Worm (Caenorhabditis elegans) whole organism, young adult: ENCODE measurements around the gene coa-7.

ENCODE experiments used
- F10E7.11 ChIP-seq: sonication (generic microtip); optimal IDR thresholded peaks from 2 replicates; lab custom pipeline; 2017; ENCODE audit warnings: mild to moderate bottlenecking, missing genetic modification characterization, moderate library complexity, missing compliant biosample characterization
- F23B12.7 ChIP-seq: sonication (generic microtip); optimal IDR thresholded peaks from 2 replicates; lab custom pipeline; 2017; ENCODE audit warnings: missing genetic modification characterization, mild to moderate bottlenecking, missing compliant biosample characterization, antibody characterized with exemption, moderate library complexity; ENCODE audit not compliant: insufficient read depth
- F33H1.4 ChIP-seq: fragments of 200-800 bp; sonication (Bioruptor generic); IDR thresholded peaks from 2 replicates; pipeline ENCODE4 v1.3.6; 2022; ENCODE audit warnings: missing genetic modification reagents, missing genetic modification characterization, missing compliant biosample characterization
- F37B4.10 ChIP-seq: fragments of 200-800 bp; sonication (Bioruptor generic); IDR thresholded peaks from 2 replicates; pipeline ENCODE4 v1.3.6; 2022; ENCODE audit warnings: missing genetic modification characterization, missing compliant biosample characterization
- F39B2.1 ChIP-seq: fragments of 200-800 bp; sonication (Bioruptor generic); IDR thresholded peaks from 2 replicates; pipeline ENCODE4 v1.3.6; 2022; ENCODE audit warnings: missing genetic modification reagents, missing genetic modification characterization, missing compliant biosample characterization
- K11D2.4 ChIP-seq: fragments of 200-800 bp; sonication (Bioruptor generic); IDR thresholded peaks from 2 replicates; pipeline ENCODE4 v1.3.6; 2022; ENCODE audit warnings: missing genetic modification reagents, missing genetic modification characterization, missing compliant biosample characterization
- T26A5.8 ChIP-seq: sonication (generic microtip); optimal IDR thresholded peaks from 2 replicates; lab custom pipeline; 2016; ENCODE audit warnings: missing genetic modification characterization, missing compliant biosample characterization
- Y53F4B.3 ChIP-seq: fragments of 200-800 bp; sonication (Bioruptor generic); IDR thresholded peaks from 2 replicates; pipeline ENCODE4 v1.3.6; 2022; ENCODE audit warnings: missing genetic modification reagents, missing genetic modification characterization, missing compliant biosample characterization
- Y53G8AR.9 ChIP-seq: fragments of 200-800 bp; sonication (Bioruptor generic); conservative IDR thresholded peaks from 2 replicates; pipeline ENCODE4 v1.3.6; 2022; ENCODE audit warnings: missing genetic modification reagents, missing genetic modification characterization, missing compliant biosample characterization
- Y56A3A.18 ChIP-seq: fragments of 200-800 bp; sonication (Bioruptor generic); IDR thresholded peaks from 2 replicates; pipeline ENCODE4 v1.3.6; 2022; ENCODE audit warnings: missing genetic modification reagents, missing genetic modification characterization, missing compliant biosample characterization
- Y67H2A.10 ChIP-seq: fragments of 200-800 bp; sonication (Bioruptor generic); conservative IDR thresholded peaks from 2 replicates; pipeline ENCODE4 v1.3.6; 2022; ENCODE audit warnings: missing genetic modification reagents, missing genetic modification characterization, missing compliant biosample characterization
- aptf-2 ChIP-seq: fragments of 200-800 bp; sonication (Bioruptor generic); conservative IDR thresholded peaks from 2 replicates; pipeline ENCODE4 v1.3.6; 2022; ENCODE audit warnings: missing genetic modification reagents, missing genetic modification characterization, missing compliant biosample characterization
- atf-7 ChIP-seq: sonication (generic microtip); optimal IDR thresholded peaks from 2 replicates; lab custom pipeline; 2017; ENCODE audit warnings: mild to moderate bottlenecking, missing genetic modification characterization, missing compliant biosample characterization
- athp-1 ChIP-seq: sonication (generic microtip); optimal IDR thresholded peaks from 2 replicates; lab custom pipeline; 2017; ENCODE audit warnings: mild to moderate bottlenecking, missing genetic modification characterization, missing compliant biosample characterization
- attf-5 ChIP-seq: fragments of 200-800 bp; sonication (Bioruptor generic); optimal IDR thresholded peaks from 2 replicates; lab custom pipeline; 2018; ENCODE audit warnings: mild to moderate bottlenecking, missing genetic modification characterization, missing compliant biosample characterization
- cebp-2 ChIP-seq: fragments of 200-800 bp; sonication (Bioruptor generic); IDR thresholded peaks from 2 replicates; pipeline ENCODE4 v1.3.6; 2022; ENCODE audit warnings: missing genetic modification characterization, missing compliant biosample characterization
- ceh-27 ChIP-seq: fragments of 200-800 bp; sonication (Bioruptor generic); optimal IDR thresholded peaks from 2 replicates; lab custom pipeline; 2018; ENCODE audit warnings: mild to moderate bottlenecking, missing genetic modification characterization, moderate library complexity, missing compliant biosample characterization
- ceh-58 ChIP-seq: fragments of 200-800 bp; sonication (Bioruptor generic); IDR thresholded peaks from 2 replicates; pipeline ENCODE4 v1.3.6; 2022; ENCODE audit warnings: missing genetic modification characterization, missing compliant biosample characterization
- dox-1 ChIP-seq: fragments of 200-800 bp; sonication (Bioruptor generic); IDR thresholded peaks from 2 replicates; pipeline ENCODE4 v1.3.6; 2022; ENCODE audit warnings: missing genetic modification reagents, missing genetic modification characterization, missing compliant biosample characterization
- dpff-1 ChIP-seq: sonication (generic microtip); optimal IDR thresholded peaks from 2 replicates; lab custom pipeline; 2017; ENCODE audit warnings: mild to moderate bottlenecking, missing genetic modification characterization, missing compliant biosample characterization
- egl-18 ChIP-seq: fragments of 200-800 bp; sonication (Bioruptor generic); IDR thresholded peaks from 2 replicates; pipeline ENCODE4 v1.3.6; 2022; ENCODE audit warnings: missing genetic modification reagents, missing genetic modification characterization, missing compliant biosample characterization
- egl-44 ChIP-seq: fragments of 200-800 bp; sonication (Bioruptor generic); IDR thresholded peaks from 2 replicates; pipeline ENCODE4 v1.3.6; 2022; ENCODE audit warnings: missing genetic modification reagents, missing genetic modification characterization, missing compliant biosample characterization
- ekl-4 ChIP-seq: fragments of 200-800 bp; sonication (Bioruptor generic); IDR thresholded peaks from 2 replicates; pipeline ENCODE4 v1.3.6; 2022; ENCODE audit warnings: missing genetic modification reagents, missing genetic modification characterization, missing compliant biosample characterization
- ets-4 ChIP-seq: fragments of 200-800 bp; sonication (Bioruptor generic); optimal IDR thresholded peaks from 2 replicates; lab custom pipeline; 2018; ENCODE audit warnings: mild to moderate bottlenecking, missing genetic modification characterization, missing compliant biosample characterization
- hmg-1.2 ChIP-seq: fragments of 200-800 bp; sonication (Bioruptor generic); IDR thresholded peaks from 2 replicates; pipeline ENCODE4 v1.3.6; 2022; ENCODE audit warnings: missing genetic modification reagents, missing genetic modification characterization, missing compliant biosample characterization
- hrde-1 ChIP-seq: sonication (generic microtip); optimal IDR thresholded peaks from 2 replicates; lab custom pipeline; 2016; ENCODE audit warnings: missing genetic modification characterization, mild to moderate bottlenecking, missing compliant biosample characterization, moderate library complexity, missing genotype, missing genetic modification reagents, borderline replicate concordance
- lag-1 ChIP-seq: fragments of 200-800 bp; sonication (Bioruptor generic); IDR thresholded peaks from 2 replicates; pipeline ENCODE4 v1.3.6; 2022; ENCODE audit warnings: missing genetic modification reagents, missing genetic modification characterization, missing compliant biosample characterization
- lir-1 ChIP-seq: fragments of 200-800 bp; sonication (Bioruptor generic); conservative IDR thresholded peaks from 2 replicates; pipeline ENCODE4 v1.3.6; 2022; ENCODE audit warnings: missing genetic modification reagents, missing genetic modification characterization, missing compliant biosample characterization
- lsy-27 ChIP-seq: sonication (generic microtip); optimal IDR thresholded peaks from 2 replicates; lab custom pipeline; 2017; ENCODE audit warnings: missing genetic modification characterization, mild to moderate bottlenecking, missing compliant biosample characterization, antibody characterized with exemption, missing genotype, borderline replicate concordance; ENCODE audit not compliant: insufficient read depth
- madf-10 ChIP-seq: sonication (generic microtip); optimal IDR thresholded peaks from 2 replicates; lab custom pipeline; 2016; ENCODE audit warnings: mild to moderate bottlenecking, missing genetic modification characterization, missing compliant biosample characterization
- madf-3 ChIP-seq: fragments of 200-800 bp; sonication (Bioruptor generic); IDR thresholded peaks from 2 replicates; pipeline ENCODE4 v1.3.6; 2022; ENCODE audit warnings: missing genetic modification reagents, missing genetic modification characterization, missing compliant biosample characterization
- madf-6 ChIP-seq: fragments of 200-800 bp; sonication (Bioruptor generic); IDR thresholded peaks from 2 replicates; pipeline ENCODE4 v1.3.6; 2022; ENCODE audit warnings: missing genetic modification reagents, missing genetic modification characterization, missing compliant biosample characterization
- mes-4 ChIP-seq: sonication (generic microtip); optimal IDR thresholded peaks from 2 replicates; lab custom pipeline; 2016; ENCODE audit warnings: missing genotype, missing genetic modification characterization, missing compliant biosample characterization
- mxl-1 ChIP-seq: sonication (generic microtip); optimal IDR thresholded peaks from 2 replicates; lab custom pipeline; 2016; ENCODE audit warnings: missing genetic modification characterization, missing compliant biosample characterization
- nhr-80 ChIP-seq: sonication (generic microtip); optimal IDR thresholded peaks from 2 replicates; lab custom pipeline; 2016; ENCODE audit warnings: missing genetic modification characterization, missing compliant biosample characterization
- nhr-90 ChIP-seq: sonication (generic microtip); optimal IDR thresholded peaks from 2 replicates; lab custom pipeline; 2016; ENCODE audit warnings: missing genotype, mild to moderate bottlenecking, missing genetic modification characterization, missing compliant biosample characterization
- sea-2 ChIP-seq: fragments of 200-800 bp; sonication (Bioruptor generic); IDR thresholded peaks from 2 replicates; pipeline ENCODE4 v1.3.6; 2022; ENCODE audit warnings: missing genetic modification characterization, missing compliant biosample characterization
- snpc-4 ChIP-seq, 5 experiments: fragments of 150-350 bp in 1 of 5; sonication (generic microtip) in 4 of 5; optimal IDR thresholded peaks; 2 replicates each; lab custom pipeline; 2014 to 2018; ENCODE audit warnings: missing genetic modification characterization in 5 of 5, missing biosample characterization in 3 of 5, antibody characterized with exemption in 2 of 5, mild to moderate bottlenecking in 2 of 5, missing compliant biosample characterization in 2 of 5, missing genotype in 2 of 5, moderate library complexity in 2 of 5, missing genetic modification reagents in 1 of 5
- tbp1 ChIP-seq: fragments of 200-800 bp; sonication (Bioruptor generic); optimal IDR thresholded peaks from 2 replicates; lab custom pipeline; 2018; ENCODE audit warnings: mild to moderate bottlenecking, missing genetic modification characterization, missing compliant biosample characterization
- tbx-9 ChIP-seq: sonication (generic microtip); optimal IDR thresholded peaks from 2 replicates; lab custom pipeline; 2016; ENCODE audit warnings: borderline replicate concordance, missing genetic modification characterization, inconsistent platforms, missing compliant biosample characterization
- tlf-1 ChIP-seq: fragments of 200-800 bp; sonication (Bioruptor generic); optimal IDR thresholded peaks from 2 replicates; lab custom pipeline; 2018; ENCODE audit warnings: mild to moderate bottlenecking, missing genetic modification characterization, missing compliant biosample characterization
- unc-130 ChIP-seq: sonication (generic microtip); optimal IDR thresholded peaks from 2 replicates; lab custom pipeline; 2016; ENCODE audit warnings: missing genetic modification reagents, missing genetic modification characterization, missing compliant biosample characterization
- xnd-1 ChIP-seq: sonication (generic microtip); optimal IDR thresholded peaks from 2 replicates; lab custom pipeline; 2016; ENCODE audit warnings: missing genotype, missing genetic modification reagents, missing genetic modification characterization, missing compliant biosample characterization
- ztf-18 ChIP-seq: sonication (generic microtip); optimal IDR thresholded peaks from 2 replicates; lab custom pipeline; 2016; ENCODE audit warnings: missing genotype, mild to moderate bottlenecking, missing genetic modification characterization, missing compliant biosample characterization
- ztf-22 ChIP-seq: fragments of 200-800 bp; sonication (Bioruptor generic); optimal IDR thresholded peaks from 2 replicates; lab custom pipeline; 2018; ENCODE audit warnings: mild to moderate bottlenecking, missing genetic modification characterization, moderate library complexity, missing compliant biosample characterization
- ztf-25 ChIP-seq: fragments of 200-800 bp; sonication (Bioruptor generic); IDR thresholded peaks from 2 replicates; pipeline ENCODE4 v1.3.6; 2022; ENCODE audit warnings: missing genetic modification reagents, missing genetic modification characterization, missing compliant biosample characterization
- ztf-26 ChIP-seq: sonication (generic microtip); optimal IDR thresholded peaks from 2 replicates; lab custom pipeline; 2017; ENCODE audit warnings: missing genetic modification characterization, missing compliant biosample characterization
- ztf-6 ChIP-seq: fragments of 200-800 bp; sonication (Bioruptor generic); IDR thresholded peaks from 2 replicates; pipeline ENCODE4 v1.3.6; 2022; ENCODE audit warnings: missing genetic modification reagents, missing genetic modification characterization, missing compliant biosample characterization

The coa-7 gene

DNA sequence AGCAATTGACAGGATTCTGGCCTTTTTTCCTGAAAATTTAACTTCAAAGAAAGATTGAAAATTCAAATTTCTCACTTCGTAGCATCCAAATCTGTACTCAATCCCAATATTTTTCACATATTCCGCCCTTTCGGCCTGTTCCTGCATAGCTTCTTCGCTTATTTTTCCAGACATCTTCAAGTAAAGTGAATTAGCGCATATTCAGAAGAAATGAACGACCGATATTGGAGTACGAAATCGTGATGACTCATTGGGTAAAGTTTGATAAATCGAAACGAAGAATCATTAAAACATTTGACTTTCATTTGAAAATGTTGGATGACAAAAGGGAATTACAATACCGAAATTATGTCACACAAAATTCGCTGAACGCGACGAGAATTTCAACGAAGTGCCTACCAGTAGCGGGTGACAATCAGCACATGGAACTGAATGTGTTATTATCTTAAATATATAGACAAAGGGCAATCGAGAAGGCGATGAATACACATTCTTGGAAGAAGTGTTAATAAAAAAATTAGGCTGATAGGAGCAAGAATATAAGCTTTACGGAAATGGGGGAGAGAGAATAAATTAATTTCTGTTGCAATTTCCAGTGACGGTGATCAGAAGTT, at the start of gene coa-7 (continued):
- no peak for TF ChIP-seq snpc-4 (GFP tag; optimal IDR thresholded peaks at IDR 0.05; lab: Kevin White, UChicago)
- no peak for TF ChIP-seq snpc-4 (tag; optimal IDR thresholded peaks at IDR 0.05; lab: Kevin White, UChicago)
- no peak for TF ChIP-seq nhr-80 (tag; lab: Kevin White, UChicago)
- peak; percentile 25 for TF ChIP-seq atf-7 (tag; lab: Kevin White, UChicago)
- no peak for TF ChIP-seq aptf-2 (GFP tag; lab: Robert Waterston, UW)
- peak; percentile 25; the same call in 1 of the 2 replicates for TF ChIP-seq hmg-1.2 (GFP tag; lab: Robert Waterston, UW)
- no peak for TF ChIP-seq dox-1 (GFP tag; lab: Robert Waterston, UW)
- no peak for TF ChIP-seq Y56A3A.18 (GFP tag; lab: Robert Waterston, UW)
- TF ChIP-seq ztf-18 (tag; lab: Kevin White, UChicago), result peak; percentile 59
- no peak for TF ChIP-seq F37B4.10 (GFP tag; lab: Robert Waterston, UW)
- TF ChIP-seq nhr-90 (tag; lab: Kevin White, UChicago), result no peak
- peak; percentile 72 for TF ChIP-seq madf-6 (GFP tag; lab: Robert Waterston, UW)
- no peak for TF ChIP-seq unc-130 (GFP tag; lab: Kevin White, UChicago)
- no peak for TF ChIP-seq lsy-27 (tag; lab: Kevin White, UChicago)
- 0 out of 2 replicates have a peak, but pooled peaks have one; percentile 47 for TF ChIP-seq ceh-58 (GFP tag; lab: Robert Waterston, UW)
- TF ChIP-seq ceh-27 (GFP tag; lab: Kevin White, UChicago), result no peak
- TF ChIP-seq F23B12.7, result no peak
- TF ChIP-seq Y53G8AR.9 (GFP tag; lab: Robert Waterston, UW), result peak; percentile 74
- 0 out of 2 replicates have a peak, but pooled peaks have one; percentile 4 for TF ChIP-seq ztf-25 (GFP tag; lab: Robert Waterston, UW)
- TF ChIP-seq madf-10 (tag; lab: Kevin White, UChicago), result no peak
- no peak for TF ChIP-seq cebp-2 (GFP tag; lab: Robert Waterston, UW)
- TF ChIP-seq ztf-22 (GFP tag; lab: Kevin White, UChicago), result no peak
- no peak for TF ChIP-seq Y53F4B.3
- 0 out of 2 replicates have a peak, but pooled peaks have one; percentile 9 for TF ChIP-seq F39B2.1
- no peak for TF ChIP-seq egl-44 (GFP tag; lab: Robert Waterston, UW)
- peak; percentile 37 for TF ChIP-seq tlf-1 (GFP tag; lab: Kevin White, UChicago)
- no peak for TF ChIP-seq Y67H2A.10 (GFP tag; lab: Robert Waterston, UW)
- TF ChIP-seq ets-4, result no peak
- TF ChIP-seq F33H1.4 (GFP tag; lab: Robert Waterston, UW), result no peak
- TF ChIP-seq mes-4 (tag; lab: Kevin White, UChicago), result peak; percentile 19
- TF ChIP-seq lir-1 (GFP tag; lab: Robert Waterston, UW), result no peak
- no peak for TF ChIP-seq F10E7.11
- TF ChIP-seq ztf-6 (GFP tag; lab: Robert Waterston, UW), result no peak
- no peak for TF ChIP-seq K11D2.4
- peak; percentile 22 for TF ChIP-seq tbp1
- TF ChIP-seq ekl-4, result peak; percentile 7; the same call in 1 of the 2 replicates
- no peak for TF ChIP-seq sea-2 (GFP tag; lab: Robert Waterston, UW)
- TF ChIP-seq egl-18, result no peak
- TF ChIP-seq madf-3, result peak; percentile 66
- no peak for TF ChIP-seq hrde-1 (tag; lab: Kevin White, UChicago)
- TF ChIP-seq mxl-1 (tag; lab: Kevin White, UChicago), result no peak
- peak; percentile 16 for TF ChIP-seq attf-5 (GFP tag; lab: Kevin White, UChicago)
- peak; percentile 73 for TF ChIP-seq athp-1 (tag; lab: Kevin White, UChicago)
- TF ChIP-seq dpff-1 (tag; lab: Kevin White, UChicago), result no peak
- peak; percentile 44 for TF ChIP-seq tbx-9 (tag; lab: Kevin White, UChicago)
- TF ChIP-seq ztf-26, result no peak
- TF ChIP-seq T26A5.8 (tag; lab: Kevin White, UChicago), result no peak
- TF ChIP-seq xnd-1 (tag; lab: Kevin White, UChicago), result peak; percentile 58
- no peak for TF ChIP-seq lag-1 (GFP tag; lab: Robert Waterston, UW)
